Worm (Caenorhabditis elegans): ENCODE data around the gene dbn-1.

ce11 chrIII:13733833-13734232 lies 28.0 kb downstream of the dbn-1 start:
- TF ChIP-seq hmg-20 (GFP tag; IDR thresholded peaks at IDR 0.05), result no peak
- no peak for TF ChIP-seq lin-35 (GFP tag; optimal IDR thresholded peaks at IDR 0.05)
- TF ChIP-seq rcor-1 (GFP tag; IDR thresholded peaks at IDR 0.05), result no peak
- no peak for TF ChIP-seq F49E8.2 (tag; optimal IDR thresholded peaks at IDR 0.05; ENCODE audit: insufficient read depth)
- TF ChIP-seq ZK185.1 (tag; optimal IDR thresholded peaks at IDR 0.05; ENCODE audit: poor library complexity, severe bottlenecking), result no peak
- no peak for TF ChIP-seq ztf-18 (tag; optimal IDR thresholded peaks at IDR 0.05)
- TF ChIP-seq bed-1 (GFP tag; IDR thresholded peaks at IDR 0.05), result no peak
- no peak for TF ChIP-seq B0019.2 (GFP tag; conservative IDR thresholded peaks at IDR 0.05)
- no peak for TF ChIP-seq Y67H2A.10 (GFP tag; conservative IDR thresholded peaks at IDR 0.05)
- no peak for TF ChIP-seq ama-1 (optimal IDR thresholded peaks at IDR 0.05)
- no peak for TF ChIP-seq ama-1 (GFP tag; optimal IDR thresholded peaks at IDR 0.05)
- TF ChIP-seq nfya-1 (tag; optimal IDR thresholded peaks at IDR 0.05; ENCODE audit: borderline replicate concordance, insufficient read depth), result no peak
- TF ChIP-seq Y53F4B.3 (GFP tag; IDR thresholded peaks at IDR 0.05), result no peak
- no peak for TF ChIP-seq snpc-1.1 (tag; optimal IDR thresholded peaks at IDR 0.05; ENCODE audit: insufficient read depth)
- no peak for TF ChIP-seq Y53G8AR.9 (GFP tag; conservative IDR thresholded peaks at IDR 0.05)

All from whole organism, young adult.